Fruit fly (Drosophila melanogaster): ENCODE results near the gene mRpS6.

Gene mRpS6

dm6 chr3L:4395501-4396073, 31.2 kb downstream of the mRpS6 start:
- TF ChIP-seq CG2712 (tag; optimal IDR thresholded peaks at IDR 0.05) (peak; percentile 1), CG31441 (GFP tag; IDR thresholded peaks at IDR 0.05) (0 out of 2 replicates have a peak, but pooled peaks have one; percentile 13), pzg (GFP tag; optimal IDR thresholded peaks at IDR 0.05) (no peak), Six4 (GFP tag; optimal IDR thresholded peaks at IDR 0.05) (no peak), CG2678 (tag; optimal IDR thresholded peaks at IDR 0.05) (peak; percentile 10), CG4360 (GFP tag; IDR thresholded peaks at IDR 0.05) (no peak), phol (tag; optimal IDR thresholded peaks at IDR 0.05) (peak; percentile 3), Ssrp (tag; optimal IDR thresholded peaks at IDR 0.05) (peak; percentile 7), tio (GFP tag; optimal IDR thresholded peaks at IDR 0.05) (peak; percentile 6), seq (GFP tag; IDR thresholded peaks at IDR 0.05) (no peak), Ets65A (GFP tag) (peak; percentile 15), Sox102F (GFP tag; optimal IDR thresholded peaks at IDR 0.05) (peak; percentile 9), gem (tag; optimal IDR thresholded peaks at IDR 0.05) (peak; percentile 5), CG18262 (tag; optimal IDR thresholded peaks at IDR 0.05) (peak; percentile 30), sd (tag; optimal IDR thresholded peaks at IDR 0.05) (peak; percentile 53), CG11504 (tag; optimal IDR thresholded peaks at IDR 0.05) (peak; percentile 27), Oli (tag; optimal IDR thresholded peaks at IDR 0.05) (peak; percentile 11), CG12391 (tag; optimal IDR thresholded peaks at IDR 0.05) (peak; percentile 2)

DNA sequence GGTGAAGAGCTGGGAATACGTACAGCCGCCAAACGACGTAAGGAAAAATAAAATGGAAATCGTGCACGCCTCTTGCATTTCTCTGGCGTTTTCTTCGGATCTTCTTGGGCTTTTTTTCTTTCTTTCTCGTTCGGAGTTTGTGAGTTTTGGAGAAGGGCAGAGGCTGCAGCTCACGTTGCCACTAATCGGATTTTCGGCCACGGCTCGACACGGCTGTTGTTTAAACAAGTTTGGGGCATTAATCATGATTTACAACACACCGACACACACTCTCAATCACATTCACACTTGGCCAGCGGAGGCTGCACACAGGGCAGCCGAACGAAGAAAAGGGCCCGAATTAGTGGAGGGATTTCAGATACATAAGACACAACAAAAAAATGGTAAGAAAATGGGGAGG, 32.0 kb downstream of the mRpS6 start:
- TF ChIP-seq pros (GFP tag; optimal IDR thresholded peaks at IDR 0.05) (peak; percentile 74), fu2 (GFP tag; optimal IDR thresholded peaks at IDR 0.05) (no peak), kah (GFP tag; optimal IDR thresholded peaks at IDR 0.05) (no peak), cg (GFP tag; optimal IDR thresholded peaks at IDR 0.05) (peak; percentile 14), pho (GFP tag; optimal IDR thresholded peaks at IDR 0.05) (no peak), ato (GFP tag; IDR thresholded peaks at IDR 0.05; ENCODE audit: partially characterized antibody) (no peak), CG18011 (GFP tag; optimal IDR thresholded peaks at IDR 0.05) (no peak), Xrp1 (GFP tag; IDR thresholded peaks at IDR 0.05) (no peak), CG34224 (GFP tag; IDR thresholded peaks at IDR 0.05; ENCODE audit: partially characterized antibody) (no peak), GATAe (GFP tag; conservative IDR thresholded peaks at IDR 0.05) (no peak), CTCF (GFP tag; optimal IDR thresholded peaks at IDR 0.05) (no peak), Poxn (GFP tag; IDR thresholded peaks at IDR 0.05) (no peak), Med (GFP tag) (peak; percentile 11), stc (GFP tag; IDR thresholded peaks at IDR 0.05) (no peak), oc (tag; optimal IDR thresholded peaks at IDR 0.05) (peak; percentile 97), CG12155 (GFP tag; optimal IDR thresholded peaks at IDR 0.05) (no peak), nau (GFP tag; optimal IDR thresholded peaks at IDR 0.05) (no peak), sqz (GFP tag; optimal IDR thresholded peaks at IDR 0.05) (peak; percentile 23), CG2199 (GFP tag; IDR thresholded peaks at IDR 0.05) (0 out of 3 replicates have a peak, but pooled peaks have one; percentile 47), dati (GFP tag; IDR thresholded peaks at IDR 0.05) (no peak), kni (GFP tag; optimal IDR thresholded peaks at IDR 0.05) (peak; percentile 17), gsb-n (tag; optimal IDR thresholded peaks at IDR 0.05) (peak; percentile 69), gcm2 (GFP tag; optimal IDR thresholded peaks at IDR 0.05) (no peak), salm (tag; optimal IDR thresholded peaks at IDR 0.05) (no peak), CG34376 (GFP tag; optimal IDR thresholded peaks at IDR 0.05) (no peak), abd-A (tag; optimal IDR thresholded peaks at IDR 0.05) (peak; percentile 18), Ada2b (GFP tag; IDR thresholded peaks at IDR 0.05) (no peak), Chrac-16 (GFP tag; optimal IDR thresholded peaks at IDR 0.05) (no peak)
